Fruit fly (Drosophila melanogaster) whole organism, pupa: ENCODE results near the gene CG31157.

Experiments used
- CG10348 ChIP-seq: fragments of 200-800 bp; sonication (Bioruptor generic); IDR thresholded peaks from 2 replicates; pipeline ENCODE4 v1.3.6; 2022; ENCODE audit warnings: missing biosample characterization, missing genetic modification characterization
- CG12605 ChIP-seq: fragments of 200-800 bp; sonication (Bioruptor generic); IDR thresholded peaks from 2 replicates; pipeline ENCODE4 v1.3.6; 2022; ENCODE audit warnings: missing biosample characterization, missing genetic modification characterization
- CG13204 ChIP-seq: fragments of 200-800 bp; sonication (Bioruptor generic); optimal IDR thresholded peaks from 2 replicates; lab custom pipeline; 2018; ENCODE audit warnings: missing biosample characterization, mild to moderate bottlenecking, missing genetic modification characterization, moderate library complexity
- CG14655 ChIP-seq: fragments of 200-800 bp; sonication (Bioruptor generic); optimal IDR thresholded peaks from 3 replicates; lab custom pipeline; 2017; ENCODE audit warnings: mild to moderate bottlenecking, missing biosample characterization, missing genetic modification reagents, missing genetic modification characterization
- CG15710 ChIP-seq: fragments of 200-800 bp; sonication (Bioruptor generic); optimal IDR thresholded peaks from 2 replicates; lab custom pipeline; 2018; ENCODE audit warnings: missing biosample characterization, mild to moderate bottlenecking, missing genetic modification characterization, moderate library complexity
- CG17806 ChIP-seq: fragments of 200-800 bp; sonication (Bioruptor generic); optimal IDR thresholded peaks from 2 replicates; lab custom pipeline; 2018; ENCODE audit warnings: missing biosample characterization, mild to moderate bottlenecking, missing genetic modification characterization, moderate library complexity
- CG8159 ChIP-seq: fragments of 200-800 bp; sonication (Bioruptor generic); optimal IDR thresholded peaks from 3 replicates; lab custom pipeline; 2018; ENCODE audit warnings: missing biosample characterization, mild to moderate bottlenecking, missing genetic modification characterization, moderate library complexity
- CG9948 ChIP-seq: fragments of 200-800 bp; sonication (Bioruptor generic); optimal IDR thresholded peaks from 2 replicates; lab custom pipeline; 2018; ENCODE audit warnings: missing biosample characterization, mild to moderate bottlenecking, missing genetic modification characterization, moderate library complexity
- D1 ChIP-seq: fragments of 200-800 bp; sonication (Bioruptor generic); optimal IDR thresholded peaks from 2 replicates; lab custom pipeline; 2018; ENCODE audit warnings: missing biosample characterization, mild to moderate bottlenecking, missing genetic modification characterization, moderate library complexity
- EcR ChIP-seq: fragments of 200-800 bp; sonication (Bioruptor generic); optimal IDR thresholded peaks from 3 replicates; lab custom pipeline; 2019; ENCODE audit warnings: missing biosample characterization, missing genetic modification characterization, mild to moderate bottlenecking, moderate library complexity, missing genetic modification reagents
- Ets98B ChIP-seq: fragments of 200-800 bp; sonication (Bioruptor generic); IDR thresholded peaks from 2 replicates; pipeline ENCODE4 v1.3.6; 2022; ENCODE audit warnings: missing biosample characterization, missing genetic modification characterization
- fd96Ca ChIP-seq: fragments of 200-800 bp; sonication (Bioruptor generic); IDR thresholded peaks from 3 replicates; pipeline ENCODE4 v1.3.6; 2022; ENCODE audit warnings: missing biosample characterization, missing genetic modification characterization
- gl ChIP-seq: fragments of 200-800 bp; sonication (Bioruptor generic); optimal IDR thresholded peaks from 2 replicates; lab custom pipeline; 2018; ENCODE audit warnings: missing biosample characterization, mild to moderate bottlenecking, missing genetic modification characterization

DNA sequence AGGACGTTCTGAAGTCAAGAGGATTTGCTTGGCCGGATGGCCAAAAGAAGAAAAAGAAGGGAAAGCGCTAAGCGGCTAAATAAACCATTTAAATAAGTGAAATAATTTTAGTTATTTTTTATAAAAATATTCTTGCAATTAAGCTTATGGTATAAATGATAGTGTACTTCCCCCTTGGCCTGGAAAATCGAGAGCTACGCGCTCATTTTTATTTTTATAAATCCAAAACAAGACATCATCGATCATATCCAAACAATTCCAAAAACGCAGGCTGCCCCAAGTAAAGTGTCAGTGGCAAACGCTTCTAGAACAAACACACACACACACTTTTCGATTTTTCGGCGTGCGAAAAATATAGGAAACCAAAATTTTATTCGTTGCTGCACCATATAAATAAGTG, 3.1 kb upstream of the CG31157 start, which contains the start of gene Hsc70-2:
- TF ChIP-seq CG9948 (tag; lab: Kevin White, UChicago) (no peak), D1 (tag; lab: Kevin White, UChicago) (no peak), CG12605 (GFP tag; lab: Robert Waterston, UW) (no peak), CG14655 (GFP tag; lab: Kevin White, UChicago) (no peak), fd96Ca (GFP tag; lab: Robert Waterston, UW) (no peak), gl (tag; lab: Kevin White, UChicago) (no peak), CG8159 (tag; lab: Kevin White, UChicago) (no peak), CG10348 (GFP tag; lab: Robert Waterston, UW) (no peak), EcR (GFP tag; lab: Kevin White, UChicago) (no peak), Ets98B (GFP tag; lab: Robert Waterston, UW) (no peak), CG13204 (GFP tag; lab: Kevin White, UChicago) (no peak), CG15710 (tag; lab: Kevin White, UChicago) (no peak), CG17806 (tag; lab: Kevin White, UChicago) (no peak)
